Worm (Caenorhabditis elegans) whole organism, late embryonic: ENCODE data around the gene C29F5.1.

Experiments
- C08G9.2 ChIP-seq: sonication (generic microtip); optimal IDR thresholded peaks from 2 replicates; lab custom pipeline; 2016; ENCODE audit warnings: mild to moderate bottlenecking, missing genetic modification characterization, moderate library complexity, missing compliant biosample characterization
- C38D4.7 ChIP-seq: fragments of 200-800 bp; sonication (Bioruptor generic); optimal IDR thresholded peaks from 2 replicates; lab custom pipeline; 2018; ENCODE audit warnings: mild to moderate bottlenecking, missing genetic modification characterization, moderate library complexity, missing compliant biosample characterization
- F13H6.1 ChIP-seq: sonication (generic microtip); optimal IDR thresholded peaks from 2 replicates; lab custom pipeline; 2016; ENCODE audit warnings: missing genetic modification characterization, missing compliant biosample characterization
- K02D7.2 ChIP-seq: sonication (generic microtip); optimal IDR thresholded peaks from 2 replicates; lab custom pipeline; 2017; ENCODE audit warnings: mild to moderate bottlenecking, missing genetic modification characterization, missing compliant biosample characterization
- K09A11.1 ChIP-seq: sonication (generic microtip); optimal IDR thresholded peaks from 2 replicates; lab custom pipeline; 2017; ENCODE audit warnings: antibody characterized with exemption, mild to moderate bottlenecking, missing genetic modification characterization, missing compliant biosample characterization; ENCODE audit not compliant: insufficient read depth
- ahr-1 ChIP-seq: sonication (generic microtip); optimal IDR thresholded peaks from 2 replicates; lab custom pipeline; 2016; ENCODE audit warnings: missing genetic modification characterization, missing compliant biosample characterization
- ceh-14 ChIP-seq: sonication (generic microtip); optimal IDR thresholded peaks from 2 replicates; lab custom pipeline; 2016; ENCODE audit warnings: missing genotype, missing genetic modification characterization, missing compliant biosample characterization
- ceh-18 ChIP-seq: sonication (generic microtip); optimal IDR thresholded peaks from 2 replicates; lab custom pipeline; 2016; ENCODE audit warnings: missing genetic modification characterization, missing compliant biosample characterization
- ceh-2 ChIP-seq: sonication (generic microtip); optimal IDR thresholded peaks from 2 replicates; lab custom pipeline; 2016; ENCODE audit warnings: missing genotype, missing genetic modification characterization, missing compliant biosample characterization
- ceh-31 ChIP-seq: sonication (generic microtip); optimal IDR thresholded peaks from 2 replicates; lab custom pipeline; 2016; ENCODE audit warnings: missing genetic modification characterization, missing compliant biosample characterization
- ceh-34 ChIP-seq: sonication (generic microtip); optimal IDR thresholded peaks from 2 replicates; lab custom pipeline; 2016; ENCODE audit warnings: mild to moderate bottlenecking, missing genetic modification characterization, missing compliant biosample characterization
- ceh-48 ChIP-seq: sonication (generic microtip); optimal IDR thresholded peaks from 2 replicates; lab custom pipeline; 2016; ENCODE audit warnings: missing genetic modification characterization, inconsistent platforms, missing compliant biosample characterization
- che-1 ChIP-seq: sonication (generic microtip); optimal IDR thresholded peaks from 2 replicates; lab custom pipeline; 2016; ENCODE audit warnings: mild to moderate bottlenecking, missing genetic modification characterization, missing compliant biosample characterization
- elt-2 ChIP-seq: sonication (generic microtip); optimal IDR thresholded peaks from 2 replicates; lab custom pipeline; 2016; ENCODE audit warnings: missing genetic modification reagents, missing genetic modification characterization, missing compliant biosample characterization
- elt-4 ChIP-seq: sonication (generic microtip); optimal IDR thresholded peaks from 2 replicates; lab custom pipeline; 2016; ENCODE audit warnings: missing genetic modification characterization, missing compliant biosample characterization
- fax-1 ChIP-seq: sonication (generic microtip); optimal IDR thresholded peaks from 2 replicates; lab custom pipeline; 2016; ENCODE audit warnings: missing genotype, missing genetic modification characterization, missing compliant biosample characterization
- fkh-10 ChIP-seq: fragments of 150-350 bp; optimal IDR thresholded peaks from 2 replicates; lab custom pipeline; 2014; ENCODE audit warnings: missing biosample characterization, missing genetic modification reagents, missing genetic modification characterization
- gmeb-2 ChIP-seq: sonication (generic microtip); optimal IDR thresholded peaks from 2 replicates; lab custom pipeline; 2016; ENCODE audit warnings: missing genetic modification characterization, inconsistent platforms, missing compliant biosample characterization
- hlh-13 ChIP-seq: fragments of 200-800 bp; sonication (Bioruptor generic); optimal IDR thresholded peaks from 2 replicates; lab custom pipeline; 2018; ENCODE audit warnings: mild to moderate bottlenecking, missing genetic modification characterization, missing compliant biosample characterization
- hlh-15 ChIP-seq: sonication (generic microtip); optimal IDR thresholded peaks from 2 replicates; lab custom pipeline; 2016; ENCODE audit warnings: missing genetic modification characterization, missing compliant biosample characterization
- hlh-30 ChIP-seq: sonication (generic microtip); optimal IDR thresholded peaks from 2 replicates; lab custom pipeline; 2017; ENCODE audit warnings: antibody characterized with exemption, missing genetic modification characterization, missing compliant biosample characterization; ENCODE audit not compliant: insufficient read depth
- lim-6 ChIP-seq: sonication (generic microtip); optimal IDR thresholded peaks from 2 replicates; lab custom pipeline; 2016; ENCODE audit warnings: missing genetic modification characterization, missing compliant biosample characterization
- lin-11 ChIP-seq: fragments of 200-800 bp; sonication (Bioruptor generic); optimal IDR thresholded peaks from 2 replicates; lab custom pipeline; 2018; ENCODE audit warnings: mild to moderate bottlenecking, missing genetic modification characterization, missing compliant biosample characterization
- madf-2 ChIP-seq: sonication (generic microtip); optimal IDR thresholded peaks from 2 replicates; lab custom pipeline; 2017; ENCODE audit warnings: missing genetic modification characterization, missing compliant biosample characterization
- nfya-1 ChIP-seq: sonication (generic microtip); optimal IDR thresholded peaks from 2 replicates; lab custom pipeline; 2017; ENCODE audit warnings: missing genetic modification characterization, mild to moderate bottlenecking, missing compliant biosample characterization, antibody characterized with exemption, moderate library complexity
- nhr-11 ChIP-seq: fragments of 150-350 bp; optimal IDR thresholded peaks from 2 replicates; lab custom pipeline; 2014; ENCODE audit warnings: missing biosample characterization, missing genetic modification characterization
- nhr-232 ChIP-seq: sonication (generic microtip); optimal IDR thresholded peaks from 2 replicates; lab custom pipeline; 2016; ENCODE audit warnings: missing genetic modification characterization, missing compliant biosample characterization
- odd-2 ChIP-seq: sonication (generic microtip); optimal IDR thresholded peaks from 2 replicates; lab custom pipeline; 2017; ENCODE audit warnings: antibody characterized with exemption, mild to moderate bottlenecking, missing genetic modification characterization, missing compliant biosample characterization
- pag-3 ChIP-seq: sonication (generic microtip); optimal IDR thresholded peaks from 2 replicates; lab custom pipeline; 2016; ENCODE audit warnings: missing compliant biosample characterization, missing genetic modification characterization, borderline replicate concordance
- pat-9 ChIP-seq: fragments of 200-800 bp; sonication (Bioruptor generic); optimal IDR thresholded peaks from 2 replicates; lab custom pipeline; 2018; ENCODE audit warnings: mild to moderate bottlenecking, missing genetic modification characterization, moderate library complexity, missing compliant biosample characterization
- pax-1 ChIP-seq: fragments of 150-350 bp; optimal IDR thresholded peaks from 2 replicates; lab custom pipeline; 2014; ENCODE audit warnings: missing biosample characterization, missing genetic modification characterization
- pha-2 ChIP-seq: sonication (generic microtip); optimal IDR thresholded peaks from 2 replicates; lab custom pipeline; 2017; ENCODE audit warnings: mild to moderate bottlenecking, missing genetic modification characterization, missing compliant biosample characterization
- pha-4 ChIP-seq: fragments of 150-350 bp; optimal IDR thresholded peaks from 2 replicates; lab custom pipeline; 2018; ENCODE audit warnings: missing biosample characterization, missing genetic modification reagents, missing genetic modification characterization
- ref-2 ChIP-seq: sonication (generic microtip); optimal IDR thresholded peaks from 2 replicates; lab custom pipeline; 2016; ENCODE audit warnings: missing genetic modification characterization, missing compliant biosample characterization
- rnt-1 ChIP-seq: sonication (generic microtip); optimal IDR thresholded peaks from 2 replicates; lab custom pipeline; 2016; ENCODE audit warnings: missing genetic modification characterization, missing compliant biosample characterization
- sdc-2 ChIP-seq: sonication (generic microtip); optimal IDR thresholded peaks from 2 replicates; lab custom pipeline; 2016; ENCODE audit warnings: missing genotype, missing genetic modification characterization, missing compliant biosample characterization
- sox-2 ChIP-seq: fragments of 200-800 bp; sonication (Bioruptor generic); IDR thresholded peaks from 2 replicates; pipeline ENCODE4 v1.3.6; 2022; ENCODE audit warnings: missing genetic modification reagents, missing genetic modification characterization, missing compliant biosample characterization
- syd-9 ChIP-seq: sonication (generic microtip); optimal IDR thresholded peaks from 2 replicates; lab custom pipeline; 2016; ENCODE audit warnings: mild to moderate bottlenecking, missing genetic modification characterization, moderate library complexity, missing compliant biosample characterization
- tbx-2 ChIP-seq: sonication (generic microtip); optimal IDR thresholded peaks from 2 replicates; lab custom pipeline; 2016; ENCODE audit warnings: missing genetic modification characterization, missing compliant biosample characterization
- tbx-7 ChIP-seq: sonication (generic microtip); optimal IDR thresholded peaks from 2 replicates; lab custom pipeline; 2016; ENCODE audit warnings: missing genotype, missing genetic modification characterization, missing compliant biosample characterization
- unc-3 ChIP-seq, 2 experiments: fragments of 200-800 bp in 1 of 2; sonication (Bioruptor generic) in 1 of 2; sonication (generic microtip) in 1 of 2; conservative IDR thresholded peaks in 1 of 2; optimal IDR thresholded peaks in 1 of 2; 2 replicates each; pipeline versions ENCODE4 v1.3.6 to Lab custom; 2016 to 2022; ENCODE audit warnings: missing compliant biosample characterization in 2 of 2, missing genetic modification characterization in 2 of 2, missing genetic modification reagents in 1 of 2
- unc-42 ChIP-seq: sonication (generic microtip); optimal IDR thresholded peaks from 2 replicates; lab custom pipeline; 2016; ENCODE audit warnings: missing genotype, missing genetic modification characterization, missing compliant biosample characterization
- unc-55 ChIP-seq: sonication (generic microtip); optimal IDR thresholded peaks from 2 replicates; lab custom pipeline; 2017; ENCODE audit warnings: missing biosample characterization, missing genetic modification reagents, missing genetic modification characterization
- unc-86 ChIP-seq: sonication (generic microtip); optimal IDR thresholded peaks from 2 replicates; lab custom pipeline; 2016; ENCODE audit warnings: missing genetic modification characterization, missing compliant biosample characterization
- zip-5 ChIP-seq: sonication (generic microtip); optimal IDR thresholded peaks from 2 replicates; lab custom pipeline; 2016; ENCODE audit warnings: missing genetic modification characterization, missing compliant biosample characterization
- ztf-16 ChIP-seq: sonication (generic microtip); optimal IDR thresholded peaks from 2 replicates; lab custom pipeline; 2017; ENCODE audit warnings: missing genetic modification characterization, missing compliant biosample characterization

C29F5.1 gene

DNA sequence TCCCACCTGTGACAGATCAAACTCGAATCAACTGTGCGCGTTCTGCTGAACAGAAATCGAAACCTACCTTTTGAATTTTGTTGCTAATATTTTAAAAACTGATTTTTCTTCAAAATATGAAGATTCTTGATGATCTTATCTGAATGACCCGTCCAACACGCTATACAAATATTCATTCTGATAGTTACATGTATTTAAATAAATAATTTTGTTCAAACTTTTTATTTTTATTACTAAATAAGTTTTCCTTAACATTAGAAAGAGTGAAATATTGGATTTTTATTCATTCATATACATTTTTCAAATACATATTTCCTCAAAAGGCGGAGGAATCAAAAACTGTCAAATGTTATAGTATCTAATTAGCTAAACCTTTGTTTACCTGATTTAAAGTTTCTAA is 35.3 kb upstream of the C29F5.1 start, which contains the start of gene F13H8.8:
Gene F13H8.8, minus strand, starts transcription at position 101 of the 400 bp plus-strand sequence.
- TF ChIP-seq unc-55 (GFP tag; lab: Kevin White, UChicago) (no peak), C38D4.7 (GFP tag; lab: Kevin White, UChicago) (no peak), che-1 (tag; lab: Kevin White, UChicago) (no peak), K02D7.2 (tag; lab: Kevin White, UChicago) (no peak), F13H6.1 (tag; lab: Kevin White, UChicago) (no peak), elt-4 (tag; lab: Kevin White, UChicago) (no peak), hlh-15 (tag; lab: Kevin White, UChicago) (no peak), pat-9 (tag; lab: Kevin White, UChicago) (no peak), madf-2 (tag; lab: Kevin White, UChicago) (no peak), pag-3 (tag; lab: Kevin White, UChicago) (no peak), sdc-2 (tag; lab: Kevin White, UChicago) (no peak), nhr-11 (tag; lab: Kevin White, UChicago) (no peak), C08G9.2 (tag; lab: Kevin White, UChicago) (no peak), elt-2 (tag; lab: Kevin White, UChicago) (no peak)
- TF ChIP-seq, all 69 proteins: peak for 0

DNA sequence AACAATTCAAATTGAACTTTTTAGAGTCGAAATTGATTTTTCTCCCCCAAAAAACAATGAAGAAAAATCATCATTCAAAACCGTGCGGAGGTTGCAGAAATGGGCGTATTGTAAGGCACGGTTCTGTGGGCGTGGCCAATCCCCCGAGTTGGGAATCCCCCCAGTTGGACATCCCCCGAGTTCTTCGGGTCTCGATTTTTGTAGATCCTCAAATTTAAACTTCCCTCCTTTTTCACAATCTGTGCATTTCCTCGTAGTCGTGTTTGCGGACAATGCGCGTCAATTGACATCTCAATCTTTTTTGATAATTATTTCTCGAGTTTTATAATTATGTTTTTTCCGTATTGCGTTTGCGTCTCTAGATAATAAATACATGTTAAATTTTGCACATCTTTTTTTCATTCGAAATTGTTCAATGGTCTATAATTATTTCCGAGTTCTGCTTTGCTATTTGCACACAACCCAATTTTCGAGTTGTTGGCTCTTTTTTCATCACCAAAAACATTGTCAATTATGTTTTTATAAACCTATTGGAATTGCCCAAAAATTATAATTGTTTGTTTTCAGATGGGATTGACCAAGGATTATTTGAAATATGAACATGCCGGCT is 33.4 kb upstream of the C29F5.1 start, which contains the start of gene F13H8.2:
Gene F13H8.2, plus strand, starts transcription at position 560 of the 610 bp plus-strand sequence.
- TF ChIP-seq ceh-14 (tag; lab: Kevin White, UChicago) (peak; percentile 57), tbx-7 (tag; lab: Kevin White, UChicago) (peak; percentile 22), lim-6 (no peak), hlh-13 (no peak), unc-86 (tag; lab: Kevin White, UChicago) (no peak), ceh-48 (peak; percentile 18), pax-1 (tag; lab: Kevin White, UChicago) (peak; percentile 16), K09A11.1 (tag; lab: Kevin White, UChicago) (no peak), gmeb-2 (tag; lab: Kevin White, UChicago) (no peak), elt-2 (tag; lab: Kevin White, UChicago) (peak; percentile 25), lin-11 (no peak), tbx-2 (peak; percentile 73), ref-2 (tag; lab: Kevin White, UChicago) (peak; percentile 71), nhr-232 (tag; lab: Kevin White, UChicago) (no peak), ahr-1 (tag; lab: Kevin White, UChicago) (no peak), ceh-34 (tag; lab: Kevin White, UChicago) (peak; percentile 51), unc-42 (tag; lab: Kevin White, UChicago) (peak; percentile 79), ceh-18 (tag; lab: Kevin White, UChicago) (peak; percentile 20), ceh-31 (tag; lab: Kevin White, UChicago) (peak; percentile 82), hlh-30 (tag; lab: Kevin White, UChicago) (no peak), pag-3 (tag; lab: Kevin White, UChicago) (no peak), sox-2 (GFP tag; lab: Robert Waterston, UW) (peak; percentile 7; the same call in 1 of the 2 replicates), C08G9.2 (tag; lab: Kevin White, UChicago) (peak; percentile 53), K02D7.2 (tag; lab: Kevin White, UChicago) (no peak), pha-4 (tag; lab: Kevin White, UChicago) (no peak), nfya-1 (peak; percentile 80), rnt-1 (tag; lab: Kevin White, UChicago) (peak; percentile 31), zip-5 (tag; lab: Kevin White, UChicago) (peak; percentile 24), unc-3 (GFP tag; conservative IDR thresholded peaks at IDR 0.05; lab: Robert Waterston, UW) (no peak; the same call in 1 of the 2 replicates), unc-3 (tag; optimal IDR thresholded peaks at IDR 0.05; lab: Kevin White, UChicago) (no peak), unc-55 (GFP tag; lab: Kevin White, UChicago) (peak; percentile 19), F13H6.1 (tag; lab: Kevin White, UChicago) (peak; percentile 41), odd-2 (tag; lab: Kevin White, UChicago) (no peak), ztf-16 (tag; lab: Kevin White, UChicago) (no peak), fkh-10 (GFP tag; lab: Kevin White, UChicago) (no peak), ceh-2 (tag; lab: Kevin White, UChicago) (peak; percentile 40), pha-2 (no peak), pat-9 (tag; lab: Kevin White, UChicago) (no peak), syd-9 (tag; lab: Kevin White, UChicago) (no peak), fax-1 (tag; lab: Kevin White, UChicago) (peak; percentile 32)
